Worm (Caenorhabditis elegans) whole organism, L1 larva: ENCODE measurements around the gene R11D1.4.
A peak's percentile ranks its signal among the peaks of the same experiment; 100 is the strongest.

Experiments
- irx-1 ChIP-seq: sonication (generic microtip); optimal IDR thresholded peaks from 2 replicates; lab custom pipeline; 2016; ENCODE audit warnings: missing genetic modification characterization, missing compliant biosample characterization
- lin-14 ChIP-seq: fragments of 200-800 bp; sonication (Bioruptor generic); optimal IDR thresholded peaks from 2 replicates; lab custom pipeline; 2018; ENCODE audit warnings: mild to moderate bottlenecking, missing genetic modification characterization, moderate library complexity, missing compliant biosample characterization
- lin-39 ChIP-seq: fragments of 150-350 bp; optimal IDR thresholded peaks from 2 replicates; lab custom pipeline; 2014; ENCODE audit warnings: missing biosample characterization, missing genetic modification reagents, missing genetic modification characterization
- nhr-12 ChIP-seq: sonication (generic microtip); optimal IDR thresholded peaks from 2 replicates; lab custom pipeline; 2017; ENCODE audit warnings: missing biosample characterization, missing genetic modification characterization
- nhr-90 ChIP-seq: sonication (generic microtip); optimal IDR thresholded peaks from 2 replicates; lab custom pipeline; 2016; ENCODE audit warnings: mild to moderate bottlenecking, missing genetic modification characterization, missing compliant biosample characterization; ENCODE audit not compliant: poor library complexity
- snpc-4 ChIP-seq: fragments of 150-350 bp; optimal IDR thresholded peaks from 2 replicates; lab custom pipeline; 2014; ENCODE audit warnings: missing biosample characterization, missing genetic modification characterization
- ztf-11 ChIP-seq, 2 experiments: sonication (generic microtip); optimal IDR thresholded peaks; 2 replicates each; lab custom pipeline; 2016 to 2017; ENCODE audit warnings: missing genetic modification characterization in 2 of 2, missing biosample characterization in 1 of 2, missing compliant biosample characterization in 1 of 2

DNA sequence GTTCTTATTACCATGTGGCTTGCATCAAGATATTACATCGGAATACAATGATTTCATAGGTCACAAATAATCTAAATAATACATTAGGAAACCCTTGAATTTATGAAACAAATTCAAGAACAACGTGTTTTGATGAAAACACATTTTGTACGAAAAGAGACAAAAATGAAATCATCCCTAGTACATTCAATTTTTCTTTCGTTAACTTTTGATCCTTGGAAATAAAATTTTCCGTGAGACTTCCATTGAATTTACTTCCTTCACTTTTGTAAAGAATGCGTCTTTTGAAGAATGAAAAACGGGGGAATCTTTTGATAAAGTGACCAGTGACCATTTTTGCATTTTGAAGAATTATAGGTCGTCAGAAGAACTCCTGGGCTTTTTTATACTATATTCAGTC is 40.3 kb downstream of the R11D1.4 start:
- TF ChIP-seq lin-39 (tag; lab: Kevin White, UChicago) (no peak), lin-14 (GFP tag; lab: Kevin White, UChicago) (peak; percentile 2), nhr-12 (no peak), irx-1 (tag; lab: Kevin White, UChicago) (no peak), snpc-4 (tag; lab: Kevin White, UChicago) (no peak), ztf-11 (tag; optimal IDR thresholded peaks at IDR 0.05; lab: Kevin White, UChicago) (no peak), nhr-90 (no peak)
